Worm (Caenorhabditis elegans) whole organism, young adult: ENCODE results near the gene F49E10.2.

Experiments
- K11D2.4 ChIP-seq: fragments of 200-800 bp; sonication (Bioruptor generic); IDR thresholded peaks from 2 replicates; pipeline ENCODE4 v1.3.6; 2022; ENCODE audit warnings: missing genetic modification reagents, missing genetic modification characterization, missing compliant biosample characterization
- atf-7 ChIP-seq: sonication (generic microtip); optimal IDR thresholded peaks from 2 replicates; lab custom pipeline; 2017; ENCODE audit warnings: mild to moderate bottlenecking, missing genetic modification characterization, missing compliant biosample characterization
- nhr-179 ChIP-seq: sonication (generic microtip); optimal IDR thresholded peaks from 2 replicates; lab custom pipeline; 2016; ENCODE audit warnings: mild to moderate bottlenecking, missing genetic modification characterization, missing compliant biosample characterization

ce11 chrX:5941325-5941724, 51.1 kb downstream of the F49E10.2 start:
- TF ChIP-seq atf-7 = no peak
- no peak for TF ChIP-seq nhr-179 (tag; lab: Kevin White, UChicago)
- TF ChIP-seq K11D2.4 (GFP tag; lab: Robert Waterston, UW) = no peak
